Worm (Caenorhabditis elegans): ENCODE results near the gene Y32G9A.12.

The Y32G9A.12 gene

DNA sequence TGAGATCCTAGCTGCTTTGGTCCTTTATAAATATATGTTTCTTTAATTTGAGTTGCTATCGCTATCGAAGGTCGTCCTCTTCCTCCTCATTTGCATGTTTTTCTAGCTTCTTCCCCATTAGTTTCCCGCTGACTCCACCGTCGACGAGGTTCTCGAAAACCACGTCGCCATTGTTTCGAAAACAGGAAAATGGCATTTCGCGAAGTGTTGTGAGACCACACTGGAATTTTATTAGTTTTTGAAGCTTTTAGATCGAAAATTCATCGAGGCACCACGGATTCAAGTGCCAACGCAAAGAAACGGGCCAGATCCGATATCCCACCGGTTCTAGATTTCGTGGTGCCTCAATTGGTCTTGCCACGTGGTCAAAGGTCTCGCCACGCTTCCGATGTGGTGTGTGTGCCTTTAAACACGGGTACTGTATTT is 49.5 kb downstream of the Y32G9A.12 start (continued):
- TF ChIP-seq fkh-3 (tag; optimal IDR thresholded peaks at IDR 0.05) (no peak), tbp1 (GFP tag; optimal IDR thresholded peaks at IDR 0.05) (peak; percentile 29), ccch-3 (GFP tag; optimal IDR thresholded peaks at IDR 0.05) (no peak), ceh-100 (GFP tag; IDR thresholded peaks at IDR 0.05) (peak; percentile 88), Y67H2A.10 (GFP tag; conservative IDR thresholded peaks at IDR 0.05) (peak; percentile 33; the same call in 1 of the 2 replicates), repo-1 (tag; optimal IDR thresholded peaks at IDR 0.05) (no peak), egl-44 (GFP tag; IDR thresholded peaks at IDR 0.05) (no peak), F57C9.4 (tag; optimal IDR thresholded peaks at IDR 0.05) (no peak), tbx-9 (tag; optimal IDR thresholded peaks at IDR 0.05; ENCODE audit: borderline replicate concordance) (no peak), ztf-28 (GFP tag; IDR thresholded peaks at IDR 0.05) (peak; percentile 79; the same call in 1 of the 2 replicates), ceh-27 (GFP tag; optimal IDR thresholded peaks at IDR 0.05) (no peak), F23B12.7 (tag; optimal IDR thresholded peaks at IDR 0.05; ENCODE audit: insufficient read depth) (no peak), B0336.3 (GFP tag; IDR thresholded peaks at IDR 0.05) (peak; percentile 65), ceh-40 (GFP tag; IDR thresholded peaks at IDR 0.05) (no peak), nhr-179 (tag; optimal IDR thresholded peaks at IDR 0.05) (no peak), madf-3 (GFP tag; IDR thresholded peaks at IDR 0.05) (peak; percentile 60; the same call in 1 of the 2 replicates), dox-1 (GFP tag; IDR thresholded peaks at IDR 0.05) (peak; percentile 74), nhr-80 (tag; optimal IDR thresholded peaks at IDR 0.05) (no peak), Y53F4B.3 (GFP tag; IDR thresholded peaks at IDR 0.05) (no peak), Y53G8AR.9 (GFP tag; conservative IDR thresholded peaks at IDR 0.05) (peak; percentile 67; the same call in 1 of the 2 replicates), lsl-1 (GFP tag; optimal IDR thresholded peaks at IDR 0.05) (peak; percentile 79), F37B4.10 (GFP tag; IDR thresholded peaks at IDR 0.05) (no peak), lin-54 (GFP tag; optimal IDR thresholded peaks at IDR 0.05) (peak; percentile 38), lin-40 (tag; optimal IDR thresholded peaks at IDR 0.05) (no peak), ceh-91 (GFP tag; IDR thresholded peaks at IDR 0.05) (peak; percentile 78), nhr-90 (tag; optimal IDR thresholded peaks at IDR 0.05) (no peak), die-1 (tag; optimal IDR thresholded peaks at IDR 0.05) (no peak), madf-6 (GFP tag; IDR thresholded peaks at IDR 0.05) (peak; percentile 70), nhr-27 (tag; optimal IDR thresholded peaks at IDR 0.05) (no peak), Y56A3A.18 (GFP tag; IDR thresholded peaks at IDR 0.05) (no peak; the same call in 1 of the 2 replicates)

DNA sequence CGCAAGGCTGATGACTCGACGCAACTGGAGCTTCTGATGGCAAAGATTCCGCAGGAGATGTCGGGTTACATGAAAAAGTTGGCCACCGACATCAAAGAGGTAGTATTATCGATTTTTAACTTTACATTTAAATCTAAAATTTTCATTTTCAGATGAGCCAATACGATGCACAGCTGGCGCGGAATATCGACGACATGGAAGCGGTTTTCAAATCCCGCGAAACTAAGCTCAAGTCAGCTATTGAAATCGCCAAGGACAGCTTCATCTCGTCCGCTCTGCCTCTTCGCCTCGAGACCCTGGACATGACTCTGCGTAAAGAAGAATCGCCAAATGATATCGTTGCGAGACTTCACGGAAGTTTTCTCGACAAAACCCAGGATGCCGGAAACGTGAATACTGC is 50.3 kb downstream of the Y32G9A.12 start, which contains the start of gene T10B5.3:
TSS of gene T10B5.3 (minus strand) at position 101 of the 400 bp plus-strand sequence.
- TF ChIP-seq lsl-1 (GFP tag; optimal IDR thresholded peaks at IDR 0.05) (no peak), F57C9.4 (tag; optimal IDR thresholded peaks at IDR 0.05) (no peak), lir-1 (GFP tag; conservative IDR thresholded peaks at IDR 0.05) (no peak), sea-2 (GFP tag; IDR thresholded peaks at IDR 0.05) (no peak), hsf-1 (GFP tag; IDR thresholded peaks at IDR 0.05) (no peak), hmg-1.2 (GFP tag; IDR thresholded peaks at IDR 0.05) (no peak), B0261.1 (tag; optimal IDR thresholded peaks at IDR 0.05) (no peak)

Measured in whole organism, young adult.